Fruit fly (Drosophila melanogaster) whole organism, pupa: ENCODE measurements around the gene CG4278.

Source experiments
- CG12605 ChIP-seq: fragments of 200-800 bp; sonication (Bioruptor generic); IDR thresholded peaks from 2 replicates; pipeline ENCODE4 v1.3.6; 2022; ENCODE audit warnings: missing biosample characterization, missing genetic modification characterization
- CG14655 ChIP-seq: fragments of 200-800 bp; sonication (Bioruptor generic); optimal IDR thresholded peaks from 3 replicates; lab custom pipeline; 2017; ENCODE audit warnings: mild to moderate bottlenecking, missing biosample characterization, missing genetic modification reagents, missing genetic modification characterization
- CG15710 ChIP-seq: fragments of 200-800 bp; sonication (Bioruptor generic); optimal IDR thresholded peaks from 2 replicates; lab custom pipeline; 2018; ENCODE audit warnings: missing biosample characterization, mild to moderate bottlenecking, missing genetic modification characterization, moderate library complexity
- CG17806 ChIP-seq: fragments of 200-800 bp; sonication (Bioruptor generic); optimal IDR thresholded peaks from 2 replicates; lab custom pipeline; 2018; ENCODE audit warnings: missing biosample characterization, mild to moderate bottlenecking, missing genetic modification characterization, moderate library complexity
- CG34367 ChIP-seq: fragments of 200-800 bp; sonication (Bioruptor generic); optimal IDR thresholded peaks from 2 replicates; lab custom pipeline; 2018; ENCODE audit warnings: missing biosample characterization, mild to moderate bottlenecking, missing genetic modification characterization
- CG4496 ChIP-seq: fragments of 200-800 bp; sonication (Bioruptor generic); IDR thresholded peaks from 3 replicates; pipeline ENCODE4 v1.3.6; 2022; ENCODE audit warnings: missing biosample characterization, missing genetic modification characterization
- CG8301 ChIP-seq: fragments of 200-800 bp; sonication (Bioruptor generic); optimal IDR thresholded peaks from 2 replicates; lab custom pipeline; 2018; ENCODE audit warnings: missing biosample characterization, mild to moderate bottlenecking, missing genetic modification characterization
- CG9948 ChIP-seq: fragments of 200-800 bp; sonication (Bioruptor generic); optimal IDR thresholded peaks from 2 replicates; lab custom pipeline; 2018; ENCODE audit warnings: missing biosample characterization, mild to moderate bottlenecking, missing genetic modification characterization, moderate library complexity
- D1 ChIP-seq: fragments of 200-800 bp; sonication (Bioruptor generic); optimal IDR thresholded peaks from 2 replicates; lab custom pipeline; 2018; ENCODE audit warnings: missing biosample characterization, mild to moderate bottlenecking, missing genetic modification characterization, moderate library complexity
- EcR ChIP-seq: fragments of 200-800 bp; sonication (Bioruptor generic); optimal IDR thresholded peaks from 3 replicates; lab custom pipeline; 2019; ENCODE audit warnings: missing biosample characterization, missing genetic modification characterization, mild to moderate bottlenecking, moderate library complexity, missing genetic modification reagents
- Pif1A ChIP-seq: fragments of 200-800 bp; sonication (Bioruptor generic); optimal IDR thresholded peaks from 3 replicates; lab custom pipeline; 2016; ENCODE audit warnings: missing biosample characterization, missing genetic modification characterization
- Snoo ChIP-seq: fragments of 200-800 bp; sonication (Bioruptor generic); optimal IDR thresholded peaks from 3 replicates; lab custom pipeline; 2017; ENCODE audit warnings: missing biosample characterization, mild to moderate bottlenecking, missing genetic modification characterization, inconsistent platforms
- fd96Ca ChIP-seq: fragments of 200-800 bp; sonication (Bioruptor generic); IDR thresholded peaks from 3 replicates; pipeline ENCODE4 v1.3.6; 2022; ENCODE audit warnings: missing biosample characterization, missing genetic modification characterization
- gl ChIP-seq: fragments of 200-800 bp; sonication (Bioruptor generic); optimal IDR thresholded peaks from 2 replicates; lab custom pipeline; 2018; ENCODE audit warnings: missing biosample characterization, mild to moderate bottlenecking, missing genetic modification characterization

- TF ChIP-seq CG17806 (tag; lab: Kevin White, UChicago) (no peak), CG4496 (no peak), D1 (tag; lab: Kevin White, UChicago) (no peak), gl (tag; lab: Kevin White, UChicago) (no peak), CG8301 (tag; lab: Kevin White, UChicago) (no peak), EcR (GFP tag; lab: Kevin White, UChicago) (no peak), CG9948 (tag; lab: Kevin White, UChicago) (no peak), CG34367 (no peak), Pif1A (GFP tag; lab: Kevin White, UChicago) (no peak), Snoo (tag; lab: Kevin White, UChicago) (no peak), fd96Ca (no peak), CG15710 (tag; lab: Kevin White, UChicago) (no peak), CG14655 (GFP tag; lab: Kevin White, UChicago) (no peak), CG12605 (GFP tag; lab: Robert Waterston, UW) (no peak)
Observed at dm6 chr2L:16287006-16287601, 39.8 kb upstream of the CG4278 start.
